Fruit fly (Drosophila melanogaster) whole organism, prepupa: ENCODE results near the gene Cyp313b1.

ENCODE experiments used
- Blimp-1 ChIP-seq: fragments of 200-800 bp; sonication (Bioruptor generic); optimal IDR thresholded peaks from 3 replicates; lab custom pipeline; 2017; ENCODE audit warnings: missing biosample characterization, missing genetic modification characterization, mild to moderate bottlenecking, moderate library complexity, missing genetic modification reagents
- CG10631 ChIP-seq: fragments of 200-800 bp; sonication (Bioruptor generic); optimal IDR thresholded peaks from 2 replicates; lab custom pipeline; 2016; ENCODE audit warnings: missing biosample characterization, missing genetic modification characterization
- CG11294 ChIP-seq: fragments of 200-800 bp; sonication (Bioruptor generic); IDR thresholded peaks from 2 replicates; pipeline ENCODE4 v1.3.6; 2022; ENCODE audit warnings: missing biosample characterization, missing genetic modification characterization
- CG11762 ChIP-seq: fragments of 200-800 bp; sonication (Bioruptor generic); optimal IDR thresholded peaks from 3 replicates; lab custom pipeline; 2016; ENCODE audit warnings: missing biosample characterization, missing genetic modification characterization; ENCODE audit not compliant: insufficient read depth
- CG11902 ChIP-seq: fragments of 200-800 bp; sonication (Bioruptor generic); optimal IDR thresholded peaks from 3 replicates; lab custom pipeline; 2016; ENCODE audit warnings: missing biosample characterization, missing genetic modification characterization
- CG1621 ChIP-seq: fragments of 200-800 bp; sonication (Bioruptor generic); optimal IDR thresholded peaks from 3 replicates; lab custom pipeline; 2018; ENCODE audit warnings: missing biosample characterization, mild to moderate bottlenecking, missing genetic modification characterization
- CG16779 ChIP-seq: fragments of 200-800 bp; sonication (Bioruptor generic); optimal IDR thresholded peaks from 3 replicates; lab custom pipeline; 2017; ENCODE audit warnings: missing biosample characterization, mild to moderate bottlenecking, missing genetic modification characterization
- CG31627 ChIP-seq: fragments of 200-800 bp; sonication (Bioruptor generic); optimal IDR thresholded peaks from 3 replicates; lab custom pipeline; 2016; ENCODE audit warnings: missing biosample characterization, missing genetic modification characterization
- CG32006 ChIP-seq: fragments of 200-800 bp; sonication (Bioruptor generic); optimal IDR thresholded peaks from 3 replicates; lab custom pipeline; 2017; ENCODE audit warnings: missing biosample characterization, mild to moderate bottlenecking, missing genetic modification characterization
- CG34406 ChIP-seq: fragments of 200-800 bp; sonication (Bioruptor generic); optimal IDR thresholded peaks from 3 replicates; lab custom pipeline; 2016; ENCODE audit warnings: missing biosample characterization, missing genetic modification characterization
- CG3919 ChIP-seq: fragments of 200-800 bp; sonication (Bioruptor generic); optimal IDR thresholded peaks from 3 replicates; lab custom pipeline; 2016; ENCODE audit warnings: missing biosample characterization, missing genetic modification characterization
- CG4318 ChIP-seq: fragments of 200-800 bp; sonication (Bioruptor generic); optimal IDR thresholded peaks from 3 replicates; lab custom pipeline; 2017; ENCODE audit warnings: missing biosample characterization, mild to moderate bottlenecking, missing genetic modification characterization
- CG6163 ChIP-seq: fragments of 200-800 bp; sonication (Bioruptor generic); IDR thresholded peaks from 3 replicates; pipeline ENCODE4 v1.3.6; 2022; ENCODE audit warnings: missing biosample characterization, missing genetic modification characterization
- CG6276 ChIP-seq: fragments of 200-800 bp; sonication (Bioruptor generic); optimal IDR thresholded peaks from 2 replicates; lab custom pipeline; 2017; ENCODE audit warnings: missing biosample characterization, mild to moderate bottlenecking, missing genetic modification characterization
- CG6792 ChIP-seq: fragments of 200-800 bp; sonication (Bioruptor generic); optimal IDR thresholded peaks from 3 replicates; lab custom pipeline; 2016; ENCODE audit warnings: missing biosample characterization, missing genetic modification characterization
- CG6854 ChIP-seq: fragments of 200-800 bp; sonication (Bioruptor generic); optimal IDR thresholded peaks from 2 replicates; lab custom pipeline; 2017; ENCODE audit warnings: missing biosample characterization, mild to moderate bottlenecking, missing genetic modification characterization
- CG7368 ChIP-seq: fragments of 200-800 bp; sonication (Bioruptor generic); optimal IDR thresholded peaks from 3 replicates; lab custom pipeline; 2016; ENCODE audit warnings: missing biosample characterization, missing genetic modification characterization
- CG8632 ChIP-seq: fragments of 200-800 bp; sonication (Bioruptor generic); optimal IDR thresholded peaks from 3 replicates; lab custom pipeline; 2016; ENCODE audit warnings: missing biosample characterization, missing genetic modification characterization
- Eip75B ChIP-seq: fragments of 200-800 bp; sonication (Bioruptor generic); optimal IDR thresholded peaks from 3 replicates; lab custom pipeline; 2016; ENCODE audit warnings: missing biosample characterization, missing genetic modification characterization
- Eip93F ChIP-seq: fragments of 200-800 bp; sonication (Bioruptor generic); optimal IDR thresholded peaks from 2 replicates; lab custom pipeline; 2016; ENCODE audit warnings: missing biosample characterization, mild to moderate bottlenecking, missing genetic modification characterization
- Ets21C ChIP-seq: fragments of 200-800 bp; sonication (Bioruptor generic); optimal IDR thresholded peaks from 3 replicates; lab custom pipeline; 2016; ENCODE audit warnings: missing biosample characterization, missing genetic modification characterization
- Ets96B ChIP-seq: fragments of 200-800 bp; optimal IDR thresholded peaks from 2 replicates; lab custom pipeline; 2019; ENCODE audit warnings: missing biosample characterization, mild to moderate bottlenecking, missing genetic modification characterization, moderate library complexity
- Hr38 ChIP-seq: sonication (Bioruptor generic); optimal IDR thresholded peaks from 2 replicates; lab custom pipeline; 2016; ENCODE audit warnings: missing biosample characterization, missing genetic modification characterization
- Hr39 ChIP-seq: fragments of 200-800 bp; sonication (Bioruptor generic); optimal IDR thresholded peaks from 2 replicates; lab custom pipeline; 2016; ENCODE audit warnings: missing biosample characterization, missing genetic modification characterization
- Hr4 ChIP-seq: fragments of 200-800 bp; sonication (Bioruptor generic); optimal IDR thresholded peaks from 3 replicates; lab custom pipeline; 2016; ENCODE audit warnings: missing biosample characterization, missing genetic modification characterization
- Lpt ChIP-seq: fragments of 200-800 bp; sonication (Bioruptor generic); optimal IDR thresholded peaks from 3 replicates; lab custom pipeline; 2016; ENCODE audit warnings: missing biosample characterization, missing genetic modification characterization
- OdsH ChIP-seq: fragments of 200-800 bp; sonication (Bioruptor generic); optimal IDR thresholded peaks from 3 replicates; lab custom pipeline; 2016; ENCODE audit warnings: missing biosample characterization, missing genetic modification characterization
- Smox ChIP-seq: fragments of 200-800 bp; sonication (Bioruptor generic); optimal IDR thresholded peaks from 3 replicates; lab custom pipeline; 2016; ENCODE audit warnings: missing biosample characterization, missing genetic modification characterization
- Sox14 ChIP-seq: fragments of 200-800 bp; sonication (Bioruptor generic); optimal IDR thresholded peaks from 3 replicates; lab custom pipeline; 2016; ENCODE audit warnings: missing biosample characterization, missing genetic modification characterization
- Sox15 ChIP-seq: fragments of 200-800 bp; sonication (Bioruptor generic); optimal IDR thresholded peaks from 3 replicates; lab custom pipeline; 2016; ENCODE audit warnings: missing biosample characterization, missing genetic modification characterization
- acj6 ChIP-seq: fragments of 200-800 bp; sonication (Bioruptor generic); optimal IDR thresholded peaks from 3 replicates; lab custom pipeline; 2016; ENCODE audit warnings: missing biosample characterization, missing genetic modification characterization
- cyc ChIP-seq: fragments of 200-800 bp; sonication (Bioruptor generic); optimal IDR thresholded peaks from 3 replicates; lab custom pipeline; 2016; ENCODE audit warnings: missing biosample characterization, missing genetic modification characterization
- dac ChIP-seq: fragments of 200-800 bp; sonication (Bioruptor generic); optimal IDR thresholded peaks from 2 replicates; lab custom pipeline; 2017; ENCODE audit warnings: missing biosample characterization, mild to moderate bottlenecking, missing genetic modification characterization
- dsx ChIP-seq: fragments of 200-800 bp; optimal IDR thresholded peaks from 3 replicates; lab custom pipeline; 2019; ENCODE audit warnings: missing biosample characterization, mild to moderate bottlenecking, missing genetic modification characterization, moderate library complexity; ENCODE audit not compliant: poor library complexity, severe bottlenecking
- eg ChIP-seq: fragments of 200-800 bp; sonication (Bioruptor generic); IDR thresholded peaks from 3 replicates; pipeline ENCODE4 v1.3.6; 2022; ENCODE audit warnings: missing biosample characterization, missing genetic modification characterization
- esn ChIP-seq: fragments of 200-800 bp; sonication (Bioruptor generic); optimal IDR thresholded peaks from 2 replicates; lab custom pipeline; 2016; ENCODE audit warnings: missing biosample characterization, mild to moderate bottlenecking, missing genetic modification characterization, moderate library complexity
- fd59A ChIP-seq: fragments of 200-800 bp; sonication (Bioruptor generic); optimal IDR thresholded peaks from 2 replicates; lab custom pipeline; 2017; ENCODE audit warnings: missing biosample characterization, mild to moderate bottlenecking, missing genetic modification characterization, missing genetic modification reagents
- fd85E ChIP-seq: fragments of 200-800 bp; sonication (Bioruptor generic); optimal IDR thresholded peaks from 3 replicates; lab custom pipeline; 2016; ENCODE audit warnings: missing biosample characterization, missing genetic modification characterization
- fkh ChIP-seq: fragments of 200-800 bp; sonication (Bioruptor generic); optimal IDR thresholded peaks from 3 replicates; lab custom pipeline; 2017; ENCODE audit warnings: missing biosample characterization, mild to moderate bottlenecking, missing genetic modification characterization, moderate library complexity
- lz ChIP-seq: fragments of 200-800 bp; sonication (Bioruptor generic); optimal IDR thresholded peaks from 3 replicates; lab custom pipeline; 2016; ENCODE audit warnings: missing biosample characterization, missing genetic modification characterization
- net ChIP-seq: fragments of 200-800 bp; sonication (Bioruptor generic); optimal IDR thresholded peaks from 3 replicates; lab custom pipeline; 2016; ENCODE audit warnings: missing biosample characterization, missing genetic modification characterization
- salr ChIP-seq, 2 experiments: fragments of 200-800 bp; sonication (Bioruptor generic); optimal IDR thresholded peaks; 3 replicates each; lab custom pipeline; 2016 to 2018; ENCODE audit warnings: missing biosample characterization in 2 of 2, missing genetic modification characterization in 2 of 2, mild to moderate bottlenecking in 1 of 2
- spab ChIP-seq: fragments of 200-800 bp; sonication (Bioruptor generic); optimal IDR thresholded peaks from 2 replicates; lab custom pipeline; 2017; ENCODE audit warnings: missing biosample characterization, mild to moderate bottlenecking, missing genetic modification characterization, missing genetic modification reagents
- ss ChIP-seq, 2 experiments: fragments of 200-800 bp; sonication (Bioruptor generic); optimal IDR thresholded peaks; 2 replicates in 1 of 2; 3 replicates in 1 of 2; lab custom pipeline; 2017 to 2018; ENCODE audit warnings: mild to moderate bottlenecking in 2 of 2, missing biosample characterization in 2 of 2, missing genetic modification characterization in 2 of 2, moderate library complexity in 1 of 2
- svp ChIP-seq: fragments of 200-800 bp; sonication (Bioruptor generic); peaks from one replicate; lab custom pipeline; 2016; ENCODE audit warnings: missing biosample characterization, missing genetic modification characterization
- topi ChIP-seq: fragments of 200-800 bp; sonication (Bioruptor generic); optimal IDR thresholded peaks from 3 replicates; lab custom pipeline; 2016; ENCODE audit warnings: missing biosample characterization, missing genetic modification characterization
- vri ChIP-seq: fragments of 200-800 bp; sonication (Bioruptor generic); optimal IDR thresholded peaks from 3 replicates; lab custom pipeline; 2016; ENCODE audit warnings: missing biosample characterization, mild to moderate bottlenecking, missing genetic modification characterization

Cyp313b1 gene

dm6 chr3R:8669900-8670528 is 24.6 kb upstream of the Cyp313b1 start (continued):
- no peak for TF ChIP-seq Ets21C (GFP tag; lab: Kevin White, UChicago)
- TF ChIP-seq acj6 (GFP tag; lab: Kevin White, UChicago) = peak; percentile 41
- TF ChIP-seq salr (GFP tag; optimal IDR thresholded peaks at IDR 0.05; lab: Kevin White, UChicago) = no peak
- TF ChIP-seq CG7368 = no peak
- no peak for TF ChIP-seq dac

DNA sequence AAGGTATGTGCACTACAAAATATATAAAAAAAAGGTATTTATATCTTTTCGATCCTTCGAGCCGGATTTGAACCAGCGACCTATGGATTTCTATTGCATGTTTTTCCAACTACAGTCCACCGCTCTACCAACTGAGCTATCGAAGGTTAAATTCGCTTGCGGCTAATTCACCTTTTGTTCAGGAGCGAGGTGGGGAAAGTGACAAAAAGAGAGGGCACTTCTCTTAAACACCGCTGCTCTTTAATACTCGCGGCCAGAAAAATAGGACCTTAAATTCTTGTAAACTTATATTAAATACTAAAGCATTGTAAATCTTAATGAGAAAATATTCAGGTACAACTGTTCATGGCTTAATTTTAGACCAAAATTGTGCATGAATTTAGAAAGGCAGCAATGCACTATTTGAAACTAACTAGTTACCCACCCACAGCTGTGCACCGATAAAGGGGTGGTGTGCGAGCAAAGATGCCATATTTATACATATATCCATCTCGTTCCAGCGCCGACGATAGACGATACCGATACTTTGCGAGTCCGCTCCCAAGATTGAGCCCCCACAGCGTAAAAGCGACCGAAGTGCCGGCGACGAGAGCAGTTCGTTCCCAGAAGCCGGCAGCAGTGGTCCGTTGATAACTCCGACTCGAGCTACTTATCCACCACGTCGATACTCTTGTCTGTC is 23.7 kb upstream of the Cyp313b1 start:
- TF ChIP-seq CG7368 (peak; percentile 98), Ets21C (GFP tag; lab: Kevin White, UChicago) (peak; percentile 94), CG11762 (GFP tag; lab: Kevin White, UChicago) (peak; percentile 95), Eip75B (GFP tag; lab: Kevin White, UChicago) (peak; percentile 98), CG3919 (GFP tag; lab: Kevin White, UChicago) (peak; percentile 99), Hr39 (GFP tag; lab: Kevin White, UChicago) (peak; percentile 96), Hr38 (peak; percentile 64), salr (GFP tag; optimal IDR thresholded peaks at IDR 0.05; lab: Kevin White, UChicago) (peak; percentile 95 to 96), CG11902 (GFP tag; lab: Kevin White, UChicago) (peak; percentile 90), CG6792 (GFP tag; lab: Kevin White, UChicago) (peak; percentile 98), CG31627 (GFP tag; lab: Kevin White, UChicago) (peak; percentile 97), Blimp-1 (GFP tag; lab: Kevin White, UChicago) (peak; percentile 88), cyc (GFP tag; lab: Kevin White, UChicago) (peak; percentile 97), svp (GFP tag; lab: Kevin White, UChicago) (peak; percentile 98), Smox (peak; percentile 97), fd59A (peak; percentile 93), Hr4 (GFP tag; lab: Kevin White, UChicago) (peak; percentile 99), Sox14 (GFP tag; lab: Kevin White, UChicago) (peak; percentile 98), eg (peak; percentile 98), OdsH (peak; percentile 98), ss (GFP tag; optimal IDR thresholded peaks at IDR 0.05; lab: Kevin White, UChicago) (peak; percentile 96 to 97), Ets96B (peak; percentile 99), Lpt (GFP tag; lab: Kevin White, UChicago) (peak; percentile 98), CG11294 (GFP tag; lab: Robert Waterston, UW) (peak; percentile 94), CG4318 (GFP tag; lab: Kevin White, UChicago) (peak; percentile 96), CG8632 (GFP tag; lab: Kevin White, UChicago) (peak; percentile 97), fkh (peak; percentile 80), Eip93F (GFP tag; lab: Kevin White, UChicago) (peak; percentile 97), vri (GFP tag; lab: Kevin White, UChicago) (peak; percentile 98), lz (peak; percentile 98), CG34406 (GFP tag; lab: Kevin White, UChicago) (peak; percentile 97), CG16779 (tag; lab: Kevin White, UChicago) (peak; percentile 97), topi (peak; percentile 98), Sox15 (GFP tag; lab: Kevin White, UChicago) (peak; percentile 93), CG6854 (GFP tag; lab: Kevin White, UChicago) (peak; percentile 94), dsx (GFP tag; lab: Kevin White, UChicago) (peak; percentile 97), net (GFP tag; lab: Kevin White, UChicago) (peak; percentile 99), CG32006 (GFP tag; lab: Kevin White, UChicago) (peak; percentile 98), esn (peak; percentile 99), CG6276 (GFP tag; lab: Kevin White, UChicago) (peak; percentile 98), CG10631 (peak; percentile 98), CG6163 (GFP tag; lab: Robert Waterston, UW) (peak; percentile 99), CG1621 (tag; lab: Kevin White, UChicago) (peak; percentile 98), spab (GFP tag; lab: Kevin White, UChicago) (peak; percentile 97), fd85E (GFP tag; lab: Kevin White, UChicago) (peak; percentile 94)
